Worm (Caenorhabditis elegans): ENCODE measurements around the gene R04A9.6.
A peak's percentile ranks its signal among the peaks of the same experiment; 100 is the strongest.
"Not testable (repeated sequence)": the region's sequence is repeated elsewhere in the genome, so short reads cannot be mapped to it uniquely, and the experiment has no call there.

ce11 chrX:443433-443832 lies 46.1 kb downstream of the R04A9.6 start:
- TF ChIP-seq nhr-102 (tag; optimal IDR thresholded peaks at IDR 0.05); nhr-11 (tag; optimal IDR thresholded peaks at IDR 0.05); jun-1 (tag; optimal IDR thresholded peaks at IDR 0.05); aly-2 (tag; optimal IDR thresholded peaks at IDR 0.05); pha-4 (tag; optimal IDR thresholded peaks at IDR 0.05); nhr-25 (tag; optimal IDR thresholded peaks at IDR 0.05; ENCODE audit: borderline replicate concordance, insufficient read depth); nhr-28 (tag; optimal IDR thresholded peaks at IDR 0.05); ceh-28 (tag; optimal IDR thresholded peaks at IDR 0.05); ztf-7 (tag; optimal IDR thresholded peaks at IDR 0.05); lsy-2 (tag; optimal IDR thresholded peaks at IDR 0.05); R02D3.7 (tag; optimal IDR thresholded peaks at IDR 0.05); mxl-2 (GFP tag; conservative IDR thresholded peaks at IDR 0.05); skn-1 (tag; optimal IDR thresholded peaks at IDR 0.05); dpl-1 (GFP tag; optimal IDR thresholded peaks at IDR 0.05): not testable (repeated sequence)
- 0 out of 2 replicates have a peak, but pooled peaks have one; percentile 21 for TF ChIP-seq pha-4 (GFP tag; IDR thresholded peaks at IDR 0.05)
